Fruit fly (Drosophila melanogaster) whole organism, embryonic: Measurements from ENCODE around the gene CG33217.
A peak's percentile ranks its signal among the peaks of the same experiment; 100 is the strongest.

Source experiments
- Abd-B ChIP-seq: fragments of 200-800 bp; sonication (Bioruptor generic); optimal IDR thresholded peaks from 2 replicates; lab custom pipeline; 2018; ENCODE audit warnings: missing biosample characterization, mild to moderate bottlenecking, missing genetic modification characterization, moderate library complexity
- Aef1 ChIP-seq: fragments of 200-800 bp; sonication (Bioruptor generic); IDR thresholded peaks from 3 replicates; pipeline ENCODE4 v1.3.6; 2022; ENCODE audit warnings: missing biosample characterization, missing genetic modification characterization
- B-H1 ChIP-seq: fragments of 200-800 bp; sonication (Bioruptor generic); IDR thresholded peaks from 3 replicates; pipeline ENCODE4 v1.3.6; 2022; ENCODE audit warnings: missing biosample characterization, missing genetic modification characterization
- B-H2 ChIP-seq: fragments of 200-800 bp; sonication (Bioruptor generic); optimal IDR thresholded peaks from 2 replicates; lab custom pipeline; 2018; ENCODE audit warnings: missing biosample characterization, mild to moderate bottlenecking, missing genetic modification characterization
- Bgb ChIP-seq: fragments of 200-800 bp; sonication (Bioruptor generic); IDR thresholded peaks from 2 replicates; pipeline ENCODE4 v1.3.6; 2022; ENCODE audit warnings: missing biosample characterization, missing genetic modification characterization; ENCODE audit not compliant: partially characterized antibody
- CG10267 ChIP-seq: fragments of 200-800 bp; sonication (Bioruptor generic); optimal IDR thresholded peaks from 2 replicates; lab custom pipeline; 2018; ENCODE audit warnings: missing biosample characterization, mild to moderate bottlenecking, missing genetic modification characterization, moderate library complexity
- CG10543 ChIP-seq: fragments of 200-800 bp; sonication (Bioruptor generic); optimal IDR thresholded peaks from 3 replicates; lab custom pipeline; 2017; ENCODE audit warnings: missing biosample characterization, mild to moderate bottlenecking, missing genetic modification characterization, moderate library complexity
- CG11456 ChIP-seq: fragments of 200-800 bp; sonication (Bioruptor generic); IDR thresholded peaks from 3 replicates; pipeline ENCODE4 v1.3.6; 2022; ENCODE audit warnings: missing biosample characterization, missing genetic modification characterization
- CG11696 ChIP-seq: fragments of 200-800 bp; sonication (Bioruptor generic); IDR thresholded peaks from 2 replicates; pipeline ENCODE4 v1.3.6; 2022; ENCODE audit warnings: missing biosample characterization, missing genetic modification characterization
- CG13123 ChIP-seq: fragments of 200-800 bp; sonication (Bioruptor generic); optimal IDR thresholded peaks from 2 replicates; lab custom pipeline; 2016; ENCODE audit warnings: missing biosample characterization, missing genetic modification characterization
- CG15011 ChIP-seq: fragments of 200-800 bp; sonication (Bioruptor generic); optimal IDR thresholded peaks from 3 replicates; lab custom pipeline; 2018; ENCODE audit warnings: missing biosample characterization, mild to moderate bottlenecking, missing genetic modification characterization
- CG17361 ChIP-seq: fragments of 200-800 bp; sonication (Bioruptor generic); IDR thresholded peaks from 3 replicates; pipeline ENCODE4 v1.3.6; 2022; ENCODE audit warnings: missing biosample characterization, missing genetic modification characterization
- CG17802 ChIP-seq: fragments of 200-800 bp; sonication (Bioruptor generic); optimal IDR thresholded peaks from 2 replicates; lab custom pipeline; 2018; ENCODE audit warnings: missing biosample characterization, mild to moderate bottlenecking, missing genetic modification characterization, moderate library complexity
- CG2129 ChIP-seq: fragments of 200-800 bp; sonication (Bioruptor generic); IDR thresholded peaks from 2 replicates; pipeline ENCODE4 v1.3.6; 2022; ENCODE audit warnings: missing biosample characterization, missing genetic modification characterization; ENCODE audit not compliant: partially characterized antibody
- CG3163 ChIP-seq: fragments of 200-800 bp; sonication (Bioruptor generic); optimal IDR thresholded peaks from 3 replicates; lab custom pipeline; 2016; ENCODE audit warnings: missing biosample characterization, missing genetic modification characterization
- CG3838 ChIP-seq: fragments of 200-800 bp; sonication (Bioruptor generic); optimal IDR thresholded peaks from 3 replicates; lab custom pipeline; 2016; ENCODE audit warnings: missing biosample characterization, missing genetic modification characterization
- CG4424 ChIP-seq: fragments of 200-800 bp; sonication (Bioruptor generic); optimal IDR thresholded peaks from 3 replicates; lab custom pipeline; 2016; ENCODE audit warnings: missing biosample characterization, missing genetic modification characterization
- CG4617 ChIP-seq: fragments of 200-800 bp; sonication (Bioruptor generic); optimal IDR thresholded peaks from 3 replicates; lab custom pipeline; 2016; ENCODE audit warnings: missing biosample characterization, missing genetic modification characterization, borderline replicate concordance
- CG6813 ChIP-seq: fragments of 200-800 bp; sonication (Bioruptor generic); optimal IDR thresholded peaks from 2 replicates; lab custom pipeline; 2017; ENCODE audit warnings: missing biosample characterization, missing genetic modification characterization, mild to moderate bottlenecking, moderate library complexity, missing genetic modification reagents
- CG8478 ChIP-seq: fragments of >200 bp; optimal IDR thresholded peaks from 2 replicates; lab custom pipeline; 2018
- CG9797 ChIP-seq: fragments of 200-800 bp; sonication (Bioruptor generic); optimal IDR thresholded peaks from 3 replicates; lab custom pipeline; 2018; ENCODE audit warnings: missing biosample characterization, mild to moderate bottlenecking, missing genetic modification characterization
- CG9932 ChIP-seq: fragments of 200-800 bp; sonication (Bioruptor generic); IDR thresholded peaks from 2 replicates; pipeline ENCODE4 v1.3.6; 2022; ENCODE audit warnings: missing biosample characterization, missing genetic modification characterization
- Doc3 ChIP-seq: fragments of 200-800 bp; sonication (Bioruptor generic); IDR thresholded peaks from 3 replicates; pipeline ENCODE4 v1.3.6; 2022; ENCODE audit warnings: missing biosample characterization, missing genetic modification characterization; ENCODE audit not compliant: partially characterized antibody
- Dref ChIP-seq: fragments of 200-800 bp; sonication (Bioruptor generic); IDR thresholded peaks from 2 replicates; pipeline ENCODE4 v1.3.6; 2022; ENCODE audit warnings: missing biosample characterization, missing genetic modification characterization
- ERR ChIP-seq: fragments of 200-800 bp; sonication (Bioruptor generic); optimal IDR thresholded peaks from 2 replicates; lab custom pipeline; 2016; ENCODE audit warnings: missing biosample characterization, missing genetic modification characterization
- Fer3 ChIP-seq: fragments of 200-800 bp; sonication (Bioruptor generic); optimal IDR thresholded peaks from 2 replicates; lab custom pipeline; 2018; ENCODE audit warnings: missing biosample characterization, mild to moderate bottlenecking, missing genetic modification characterization, moderate library complexity
- Gsc ChIP-seq: fragments of 200-800 bp; sonication (Bioruptor generic); IDR thresholded peaks from 2 replicates; pipeline ENCODE4 v1.3.6; 2022; ENCODE audit warnings: missing biosample characterization, missing genetic modification characterization
- HLH54F ChIP-seq: fragments of 200-800 bp; sonication (Bioruptor generic); optimal IDR thresholded peaks from 3 replicates; lab custom pipeline; 2016; ENCODE audit warnings: missing biosample characterization, missing genetic modification characterization
- Hsf ChIP-seq: fragments of 200-800 bp; sonication (Bioruptor generic); optimal IDR thresholded peaks from 3 replicates; lab custom pipeline; 2016; ENCODE audit warnings: missing biosample characterization, missing genetic modification characterization
- Lhr ChIP-seq: fragments of 200-800 bp; sonication (Bioruptor generic); optimal IDR thresholded peaks from 3 replicates; lab custom pipeline; 2017; ENCODE audit warnings: mild to moderate bottlenecking, missing biosample characterization, missing genetic modification reagents, missing genetic modification characterization
- NFAT ChIP-seq: fragments of 200-800 bp; sonication (Bioruptor generic); IDR thresholded peaks from 2 replicates; pipeline ENCODE4 v1.3.6; 2022; ENCODE audit warnings: missing biosample characterization, missing genetic modification characterization
- Xrp1 ChIP-seq: fragments of 200-800 bp; sonication (Bioruptor generic); IDR thresholded peaks from 2 replicates; pipeline ENCODE4 v1.3.6; 2022; ENCODE audit warnings: missing biosample characterization, missing genetic modification characterization
- amos ChIP-seq: fragments of 200-800 bp; sonication (Bioruptor generic); IDR thresholded peaks from 2 replicates; pipeline ENCODE4 v1.3.6; 2022; ENCODE audit warnings: missing biosample characterization, missing genetic modification characterization; ENCODE audit not compliant: partially characterized antibody
- ase ChIP-seq: fragments of 200-800 bp; sonication (Bioruptor generic); IDR thresholded peaks from 3 replicates; pipeline ENCODE4 v1.3.6; 2022; ENCODE audit warnings: missing biosample characterization, missing genetic modification characterization
- bcd ChIP-seq: fragments of 200-800 bp; sonication (Bioruptor generic); optimal IDR thresholded peaks from 2 replicates; lab custom pipeline; 2017; ENCODE audit warnings: missing biosample characterization, mild to moderate bottlenecking, missing genetic modification characterization
- br ChIP-seq: fragments of >200 bp; optimal IDR thresholded peaks from 2 replicates; lab custom pipeline; 2017
- caup ChIP-seq: fragments of 200-800 bp; sonication (Bioruptor generic); optimal IDR thresholded peaks from 3 replicates; lab custom pipeline; 2017; ENCODE audit warnings: missing biosample characterization, mild to moderate bottlenecking, missing genetic modification characterization, moderate library complexity; ENCODE audit not compliant: severe bottlenecking
- ci ChIP-seq: fragments of 200-800 bp; sonication (Bioruptor generic); IDR thresholded peaks from 3 replicates; pipeline ENCODE4 v1.3.6; 2022; ENCODE audit warnings: missing biosample characterization, missing genetic modification characterization
- crc ChIP-seq: fragments of 200-800 bp; sonication (Bioruptor generic); optimal IDR thresholded peaks from 2 replicates; lab custom pipeline; 2016; ENCODE audit warnings: missing biosample characterization, missing genetic modification characterization
- dmrt11E ChIP-seq: fragments of 200-800 bp; sonication (Bioruptor generic); optimal IDR thresholded peaks from 3 replicates; lab custom pipeline; 2018; ENCODE audit warnings: missing biosample characterization, mild to moderate bottlenecking, missing genetic modification characterization, moderate library complexity
- fd102C ChIP-seq: fragments of 200-800 bp; sonication (Bioruptor generic); optimal IDR thresholded peaks from 2 replicates; lab custom pipeline; 2018; ENCODE audit warnings: missing biosample characterization, mild to moderate bottlenecking, missing genetic modification characterization, moderate library complexity
- gfzf ChIP-seq: fragments of 200-800 bp; sonication (Bioruptor generic); optimal IDR thresholded peaks from 2 replicates; lab custom pipeline; 2016; ENCODE audit warnings: missing biosample characterization, mild to moderate bottlenecking, missing genetic modification characterization, moderate library complexity
- her ChIP-seq: fragments of 200-800 bp; sonication (Bioruptor generic); optimal IDR thresholded peaks from 2 replicates; lab custom pipeline; 2016; ENCODE audit warnings: missing biosample characterization, missing genetic modification characterization
- kay ChIP-seq: fragments of 200-800 bp; sonication (Bioruptor generic); optimal IDR thresholded peaks from 2 replicates; lab custom pipeline; 2016; ENCODE audit warnings: missing biosample characterization, missing genetic modification characterization
- lola ChIP-seq, 3 experiments: fragments of >200 bp in 2 of 3; fragments of 200-800 bp in 1 of 3; sonication (Bioruptor generic) in 1 of 3; optimal IDR thresholded peaks; 2 replicates each; lab custom pipeline; 2017 to 2019; ENCODE audit warnings: missing biosample characterization in 3 of 3, missing genetic modification characterization in 3 of 3, mild to moderate bottlenecking in 1 of 3, moderate library complexity in 1 of 3
- pb ChIP-seq: fragments of 200-800 bp; sonication (Bioruptor generic); optimal IDR thresholded peaks from 3 replicates; lab custom pipeline; 2016; ENCODE audit warnings: missing biosample characterization, missing genetic modification characterization
- pros ChIP-seq: fragments of 200-800 bp; sonication (Bioruptor generic); optimal IDR thresholded peaks from 3 replicates; lab custom pipeline; 2019; ENCODE audit warnings: missing biosample characterization, mild to moderate bottlenecking, missing genetic modification characterization, moderate library complexity
- slp2 ChIP-seq: fragments of 200-800 bp; sonication (Bioruptor generic); optimal IDR thresholded peaks from 2 replicates; lab custom pipeline; 2016; ENCODE audit warnings: missing biosample characterization, missing genetic modification characterization
- tap ChIP-seq: fragments of 200-800 bp; optimal IDR thresholded peaks from 3 replicates; lab custom pipeline; 2019; ENCODE audit warnings: missing biosample characterization, mild to moderate bottlenecking, missing genetic modification characterization, moderate library complexity
- tin ChIP-seq: fragments of 200-800 bp; sonication (Bioruptor generic); optimal IDR thresholded peaks from 3 replicates; lab custom pipeline; 2016; ENCODE audit warnings: missing biosample characterization, missing genetic modification characterization
- vvl ChIP-seq: fragments of 200-800 bp; sonication (Bioruptor generic); IDR thresholded peaks from 2 replicates; pipeline ENCODE4 v1.3.6; 2022; ENCODE audit warnings: missing biosample characterization, missing genetic modification characterization
- z ChIP-seq: fragments of 200-800 bp; sonication (Bioruptor generic); IDR thresholded peaks from 3 replicates; pipeline ENCODE4 v1.3.6; 2022; ENCODE audit warnings: missing biosample characterization, missing genetic modification characterization

Gene CG33217

DNA sequence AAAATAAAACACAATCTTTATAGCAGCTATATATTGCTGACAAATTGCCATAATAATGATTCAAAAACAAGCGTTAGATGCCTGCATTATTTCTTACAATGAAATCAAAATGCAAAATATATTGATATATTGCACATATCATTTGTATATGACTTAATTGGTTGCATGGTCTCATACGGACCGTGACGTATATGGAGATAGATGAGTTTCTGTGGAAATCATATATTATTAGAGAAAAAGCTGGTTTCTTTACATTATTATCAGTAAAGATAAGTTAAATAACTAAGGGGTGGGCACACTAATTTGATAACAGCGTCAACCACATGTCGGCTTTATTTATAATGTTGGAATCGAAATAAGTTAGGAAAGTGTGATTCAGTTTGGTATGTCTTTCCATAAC lies at the start of gene CG33217 (continued):
- TF ChIP-seq lola (GFP tag; optimal IDR thresholded peaks at IDR 0.05; lab: Kevin White, UChicago) (peak in 1 of 3 experiments; percentile 48), CG3838 (GFP tag; lab: Kevin White, UChicago) (no peak), CG17802 (tag; lab: Kevin White, UChicago) (peak; percentile 99), vvl (GFP tag; lab: Robert Waterston, UW) (no peak), gfzf (GFP tag; lab: Kevin White, UChicago) (peak; percentile 68), fd102C (no peak), tap (tag; lab: Kevin White, UChicago) (no peak), tin (GFP tag; lab: Kevin White, UChicago) (no peak), CG11456 (GFP tag; lab: Robert Waterston, UW) (no peak), Abd-B (GFP tag; lab: Kevin White, UChicago) (no peak), pros (no peak), CG2129 (GFP tag; lab: Robert Waterston, UW) (no peak), B-H2 (GFP tag; lab: Kevin White, UChicago) (no peak), CG17361 (GFP tag; lab: Robert Waterston, UW) (peak; percentile 74), Lhr (GFP tag; lab: Kevin White, UChicago) (peak; percentile 80), ci (GFP tag; lab: Robert Waterston, UW) (no peak), ERR (GFP tag; lab: Kevin White, UChicago) (no peak), ase (GFP tag; lab: Robert Waterston, UW) (no peak), Hsf (GFP tag; lab: Kevin White, UChicago) (no peak), Fer3 (tag; lab: Kevin White, UChicago) (no peak), CG9797 (GFP tag; lab: Kevin White, UChicago) (peak; percentile 17), bcd (GFP tag; lab: Kevin White, UChicago) (no peak), slp2 (GFP tag; lab: Kevin White, UChicago) (no peak), Aef1 (GFP tag; lab: Robert Waterston, UW) (no peak), CG8478 (lab: Kevin White, UChicago) (no peak), CG10267 (tag; lab: Kevin White, UChicago) (no peak), Bgb (GFP tag; lab: Robert Waterston, UW) (no peak), Xrp1 (GFP tag; lab: Robert Waterston, UW) (no peak), dmrt11E (tag; lab: Kevin White, UChicago) (peak; percentile 36), her (GFP tag; lab: Kevin White, UChicago) (no peak), Dref (GFP tag; lab: Robert Waterston, UW) (no peak), br (lab: Kevin White, UChicago) (no peak), CG13123 (GFP tag; lab: Kevin White, UChicago) (no peak), CG10543 (GFP tag; lab: Kevin White, UChicago) (no peak), CG9932 (no peak), pb (GFP tag; lab: Kevin White, UChicago) (no peak), CG3163 (no peak), crc (no peak), NFAT (GFP tag; lab: Robert Waterston, UW) (no peak), z (GFP tag; lab: Robert Waterston, UW) (no peak), HLH54F (GFP tag; lab: Kevin White, UChicago) (no peak), CG4424 (GFP tag; lab: Kevin White, UChicago) (no peak), caup (no peak), Doc3 (GFP tag; lab: Robert Waterston, UW) (no peak), CG15011 (GFP tag; lab: Kevin White, UChicago) (no peak), CG4617 (GFP tag; lab: Kevin White, UChicago) (peak; percentile 29), kay (no peak), CG6813 (GFP tag; lab: Kevin White, UChicago) (no peak), B-H1 (no peak), Gsc (GFP tag; lab: Robert Waterston, UW) (no peak), CG11696 (GFP tag; lab: Robert Waterston, UW) (no peak), amos (GFP tag; lab: Robert Waterston, UW) (peak; percentile 16; the same call in 1 of the 2 replicates)
